Fruit fly (Drosophila melanogaster) whole organism, wandering third instar larva: ENCODE results near the gene lectin-24A.

Source experiments
- Hr83 ChIP-seq: fragments of 200-300 bp; sonication (Bioruptor generic); optimal IDR thresholded peaks from 2 replicates; lab custom pipeline; 2016; ENCODE audit warnings: missing biosample characterization, mild to moderate bottlenecking, missing genetic modification characterization, moderate library complexity; ENCODE audit not compliant: poor library complexity, severe bottlenecking
- br ChIP-seq: fragments of 200-800 bp; sonication (Bioruptor generic); optimal IDR thresholded peaks from 2 replicates; lab custom pipeline; 2016; ENCODE audit warnings: missing biosample characterization, missing genetic modification characterization
- dmrt93B ChIP-seq: fragments of 200-800 bp; sonication (Bioruptor generic); optimal IDR thresholded peaks from 2 replicates; lab custom pipeline; 2018; ENCODE audit warnings: missing biosample characterization, mild to moderate bottlenecking, missing genetic modification characterization
- fru ChIP-seq: fragments of 200-800 bp; sonication (Bioruptor generic); optimal IDR thresholded peaks from 3 replicates; lab custom pipeline; 2016; ENCODE audit warnings: missing biosample characterization, mild to moderate bottlenecking, missing genetic modification characterization
- lola ChIP-seq: fragments of >200 bp; optimal IDR thresholded peaks from 2 replicates; lab custom pipeline; 2017; ENCODE audit warnings: missing biosample characterization, missing genetic modification characterization
- pan ChIP-seq: fragments of >200 bp; optimal IDR thresholded peaks from 2 replicates; lab custom pipeline; 2017
- tai ChIP-seq: sonication (Bioruptor generic); optimal IDR thresholded peaks from 2 replicates; lab custom pipeline; 2016; ENCODE audit warnings: missing biosample characterization, missing genetic modification characterization
- woc ChIP-seq: sonication (Bioruptor generic); optimal IDR thresholded peaks from 2 replicates; lab custom pipeline; 2016; ENCODE audit warnings: missing biosample characterization, mild to moderate bottlenecking, missing genetic modification characterization

dm6 chr2L:3682489-3682888 lies 35.1 kb downstream of the lectin-24A start:
- TF ChIP-seq lola (GFP tag; lab: Kevin White, UChicago) (no peak), woc (GFP tag; lab: Kevin White, UChicago) (no peak), tai (GFP tag; lab: Kevin White, UChicago) (no peak), br (GFP tag; lab: Kevin White, UChicago) (no peak), Hr83 (GFP tag; lab: Kevin White, UChicago) (no peak), fru (GFP tag; lab: Kevin White, UChicago) (no peak), dmrt93B (GFP tag; lab: Kevin White, UChicago) (no peak), pan (lab: Kevin White, UChicago) (no peak)
